Worm (Caenorhabditis elegans): Measurements from ENCODE around the gene Y53G8B.2.
A peak's percentile ranks its signal among the peaks of the same experiment; 100 is the strongest.

Gene Y53G8B.2

DNA sequence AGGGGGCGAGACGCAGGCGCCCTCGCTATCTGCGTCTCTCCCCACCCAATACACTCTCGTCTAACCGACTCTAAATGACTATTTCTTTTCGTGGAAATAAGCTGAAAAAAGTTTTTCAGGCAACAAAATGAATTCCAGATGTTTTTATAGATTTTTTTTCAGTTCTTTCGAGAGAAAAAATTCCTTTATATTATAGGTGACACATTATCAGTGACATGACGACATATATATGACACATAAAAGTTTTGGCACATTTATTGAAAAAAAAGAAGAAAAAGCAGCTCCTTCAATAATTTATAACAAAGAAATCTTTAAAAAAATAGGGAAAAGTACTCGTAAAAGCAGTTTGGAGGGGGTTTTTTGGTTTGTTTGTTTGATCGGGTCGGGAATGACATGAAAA, 43.5 kb downstream of the Y53G8B.2 start, which contains the start of gene fipr-29 (continued):
- no peak for TF ChIP-seq pha-2 (tag; optimal IDR thresholded peaks at IDR 0.05)
- TF ChIP-seq gmeb-2 (tag; optimal IDR thresholded peaks at IDR 0.05) = no peak

DNA sequence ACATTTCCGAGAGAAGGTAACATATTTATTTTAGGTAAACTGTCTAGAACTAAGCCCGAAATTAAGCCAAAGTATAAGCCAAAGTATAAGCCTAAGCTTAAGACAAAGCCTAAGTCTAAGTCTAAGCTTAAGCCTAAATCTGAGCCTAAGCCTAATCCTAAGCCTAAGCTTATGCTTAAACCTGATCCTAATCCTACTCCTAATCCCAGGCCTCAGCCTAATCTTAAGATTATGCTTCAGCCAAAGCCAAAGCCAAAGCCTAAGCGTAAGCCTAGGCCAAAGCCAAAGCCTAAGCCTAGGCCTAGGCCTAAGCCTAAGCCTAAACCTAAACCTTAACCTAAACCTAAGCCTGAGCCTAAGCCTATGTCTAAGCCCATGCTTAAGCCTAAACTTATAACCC, 47.9 kb downstream of the Y53G8B.2 start:
- TF ChIP-seq ttx-3 (tag; optimal IDR thresholded peaks at IDR 0.05) = no peak
- TF ChIP-seq dve-1 (tag; optimal IDR thresholded peaks at IDR 0.05) = peak; percentile 99

Data from whole organism, late embryonic.